Fruit fly (Drosophila melanogaster) whole organism, embryonic: ENCODE data around the gene CG32639.

Source experiments
- Asciz ChIP-seq: fragments of 200-800 bp; sonication (Bioruptor generic); optimal IDR thresholded peaks from 2 replicates; lab custom pipeline; 2017; ENCODE audit warnings: missing biosample characterization, mild to moderate bottlenecking, missing genetic modification characterization, missing genetic modification reagents
- Atf-2 ChIP-seq: fragments of 200-800 bp; sonication (Bioruptor generic); optimal IDR thresholded peaks from 2 replicates; lab custom pipeline; 2016; ENCODE audit warnings: missing biosample characterization, missing genetic modification characterization
- CG1024 ChIP-seq: fragments of 200-800 bp; sonication (Bioruptor generic); IDR thresholded peaks from 2 replicates; pipeline ENCODE4 v1.3.6; 2022; ENCODE audit warnings: missing biosample characterization, missing genetic modification characterization
- CG12104 ChIP-seq: fragments of 200-800 bp; sonication (Bioruptor generic); optimal IDR thresholded peaks from 3 replicates; lab custom pipeline; 2016; ENCODE audit warnings: missing biosample characterization, missing genetic modification characterization
- CG12236 ChIP-seq: fragments of 200-800 bp; sonication (Bioruptor generic); optimal IDR thresholded peaks from 2 replicates; lab custom pipeline; 2016; ENCODE audit warnings: missing biosample characterization, missing genetic modification characterization
- CG12744 ChIP-seq: fragments of 200-800 bp; sonication (Bioruptor generic); optimal IDR thresholded peaks from 2 replicates; lab custom pipeline; 2016; ENCODE audit warnings: missing biosample characterization, missing genetic modification characterization
- CG14014 ChIP-seq: fragments of 200-800 bp; sonication (Bioruptor generic); IDR thresholded peaks from 2 replicates; pipeline ENCODE4 v1.3.6; 2022; ENCODE audit warnings: missing biosample characterization, missing genetic modification characterization
- CG15011 ChIP-seq: fragments of 200-800 bp; sonication (Bioruptor generic); optimal IDR thresholded peaks from 3 replicates; lab custom pipeline; 2018; ENCODE audit warnings: missing biosample characterization, mild to moderate bottlenecking, missing genetic modification characterization
- CG1602 ChIP-seq: fragments of 200-800 bp; sonication (Bioruptor generic); optimal IDR thresholded peaks from 3 replicates; lab custom pipeline; 2016; ENCODE audit warnings: missing biosample characterization, missing genetic modification characterization
- CG18011 ChIP-seq: fragments of 200-800 bp; sonication (Bioruptor generic); optimal IDR thresholded peaks from 2 replicates; lab custom pipeline; 2017; ENCODE audit warnings: missing biosample characterization, missing genetic modification characterization, mild to moderate bottlenecking, moderate library complexity, missing genotype
- CG2678 ChIP-seq: fragments of 200-800 bp; sonication (Bioruptor generic); optimal IDR thresholded peaks from 3 replicates; lab custom pipeline; 2019; ENCODE audit warnings: missing biosample characterization, mild to moderate bottlenecking, missing genetic modification characterization, moderate library complexity
- CG3407 ChIP-seq: fragments of 200-800 bp; sonication (Bioruptor generic); optimal IDR thresholded peaks from 2 replicates; lab custom pipeline; 2018; ENCODE audit warnings: missing biosample characterization, mild to moderate bottlenecking, missing genetic modification characterization
- CG34224 ChIP-seq: fragments of 200-800 bp; sonication (Bioruptor generic); IDR thresholded peaks from 3 replicates; pipeline ENCODE4 v1.3.6; 2022; ENCODE audit warnings: missing biosample characterization, missing genetic modification characterization; ENCODE audit not compliant: partially characterized antibody
- CG3726 ChIP-seq: fragments of 200-800 bp; sonication (Bioruptor generic); IDR thresholded peaks from 3 replicates; pipeline ENCODE4, ENCODE4 v1.3.6; 2022; ENCODE audit warnings: missing biosample characterization, missing genetic modification characterization
- CG4282 ChIP-seq: fragments of 200-800 bp; sonication (Bioruptor generic); optimal IDR thresholded peaks from 2 replicates; lab custom pipeline; 2016; ENCODE audit warnings: missing biosample characterization, missing genetic modification characterization
- CG5180 ChIP-seq: fragments of 200-800 bp; sonication (Bioruptor generic); optimal IDR thresholded peaks from 3 replicates; lab custom pipeline; 2017; ENCODE audit warnings: missing biosample characterization, missing genetic modification characterization, mild to moderate bottlenecking, moderate library complexity, missing genetic modification reagents
- CG6272 ChIP-seq: fragments of 200-800 bp; sonication (Bioruptor generic); IDR thresholded peaks from 2 replicates; pipeline ENCODE4 v1.3.6; 2022; ENCODE audit warnings: missing biosample characterization, missing genetic modification characterization
- CG7963 ChIP-seq: fragments of 200-800 bp; sonication (Bioruptor generic); IDR thresholded peaks from 3 replicates; pipeline ENCODE4 v1.3.6; 2022; ENCODE audit warnings: missing biosample characterization, missing genetic modification characterization; ENCODE audit not compliant: partially characterized antibody
- CG9727 ChIP-seq: fragments of 200-800 bp; sonication (Bioruptor generic); optimal IDR thresholded peaks from 3 replicates; lab custom pipeline; 2017; ENCODE audit warnings: missing biosample characterization, mild to moderate bottlenecking, missing genetic modification characterization
- CHES-1-like ChIP-seq: fragments of 200-800 bp; sonication (Bioruptor generic); optimal IDR thresholded peaks from 2 replicates; lab custom pipeline; 2016; ENCODE audit warnings: missing biosample characterization, missing genetic modification characterization
- Camta ChIP-seq: fragments of 200-800 bp; sonication (Bioruptor generic); optimal IDR thresholded peaks from 2 replicates; lab custom pipeline; 2016; ENCODE audit warnings: missing biosample characterization, missing genetic modification characterization
- Fer1 ChIP-seq: fragments of 200-800 bp; sonication (Bioruptor generic); optimal IDR thresholded peaks from 2 replicates; lab custom pipeline; 2017; ENCODE audit warnings: missing biosample characterization, mild to moderate bottlenecking, missing genetic modification characterization
- H2.0 ChIP-seq: fragments of 200-800 bp; sonication (Bioruptor generic); IDR thresholded peaks from 2 replicates; pipeline ENCODE4 v1.3.6; 2022; ENCODE audit warnings: missing biosample characterization, missing genetic modification characterization
- HHEX ChIP-seq: fragments of 200-800 bp; sonication (Bioruptor generic); optimal IDR thresholded peaks from 3 replicates; lab custom pipeline; 2017; ENCODE audit warnings: missing biosample characterization, mild to moderate bottlenecking, missing genetic modification characterization, missing genetic modification reagents
- HLH4C ChIP-seq: fragments of 200-800 bp; sonication (Bioruptor generic); IDR thresholded peaks from 3 replicates; pipeline ENCODE4 v1.3.6; 2022; ENCODE audit warnings: missing biosample characterization, missing genetic modification characterization; ENCODE audit not compliant: partially characterized antibody
- Lpt ChIP-seq: fragments of >200 bp; optimal IDR thresholded peaks from 2 replicates; lab custom pipeline; 2018; ENCODE audit warnings: missing biosample characterization, missing genetic modification characterization
- NFAT ChIP-seq: fragments of 200-800 bp; sonication (Bioruptor generic); IDR thresholded peaks from 2 replicates; pipeline ENCODE4 v1.3.6; 2022; ENCODE audit warnings: missing biosample characterization, missing genetic modification characterization
- Nf-YA ChIP-seq: fragments of 200-800 bp; sonication (Bioruptor generic); IDR thresholded peaks from 2 replicates; pipeline ENCODE4 v1.3.6; 2022; ENCODE audit warnings: missing biosample characterization, missing genetic modification characterization
- PHDP ChIP-seq: fragments of 200-800 bp; sonication (Bioruptor generic); optimal IDR thresholded peaks from 3 replicates; lab custom pipeline; 2018; ENCODE audit warnings: missing biosample characterization, mild to moderate bottlenecking, missing genetic modification characterization, moderate library complexity
- YL-1 ChIP-seq: fragments of 200-800 bp; sonication (Bioruptor generic); optimal IDR thresholded peaks from 3 replicates; lab custom pipeline; 2017; ENCODE audit warnings: missing biosample characterization, mild to moderate bottlenecking, missing genetic modification characterization
- ap ChIP-seq: fragments of 200-800 bp; sonication (Bioruptor generic); IDR thresholded peaks from 2 replicates; pipeline ENCODE4 v1.3.6; 2022; ENCODE audit warnings: missing biosample characterization, missing genetic modification characterization
- btn ChIP-seq: fragments of 200-800 bp; sonication (Bioruptor generic); optimal IDR thresholded peaks from 2 replicates; lab custom pipeline; 2016; ENCODE audit warnings: missing biosample characterization, missing genetic modification characterization
- cg ChIP-seq: fragments of 200-800 bp; sonication (Bioruptor generic); optimal IDR thresholded peaks from 3 replicates; lab custom pipeline; 2019; ENCODE audit warnings: missing biosample characterization, mild to moderate bottlenecking, missing genetic modification characterization, moderate library complexity
- dati ChIP-seq: fragments of 200-800 bp; sonication (Bioruptor generic); IDR thresholded peaks from 2 replicates; pipeline ENCODE4 v1.3.6; 2022; ENCODE audit warnings: missing biosample characterization, missing genetic modification characterization
- ems ChIP-seq: fragments of 200-800 bp; sonication (Bioruptor generic); optimal IDR thresholded peaks from 3 replicates; lab custom pipeline; 2016; ENCODE audit warnings: missing biosample characterization, missing genetic modification characterization
- fd102C ChIP-seq: fragments of 200-800 bp; sonication (Bioruptor generic); optimal IDR thresholded peaks from 2 replicates; lab custom pipeline; 2018; ENCODE audit warnings: missing biosample characterization, mild to moderate bottlenecking, missing genetic modification characterization, moderate library complexity
- fru ChIP-seq: fragments of >200 bp; optimal IDR thresholded peaks from 2 replicates; lab custom pipeline; 2017
- fu2 ChIP-seq: fragments of 200-800 bp; sonication (Bioruptor generic); optimal IDR thresholded peaks from 2 replicates; lab custom pipeline; 2016; ENCODE audit warnings: missing biosample characterization, missing genetic modification characterization
- gfzf ChIP-seq: fragments of 200-800 bp; sonication (Bioruptor generic); optimal IDR thresholded peaks from 2 replicates; lab custom pipeline; 2016; ENCODE audit warnings: missing biosample characterization, mild to moderate bottlenecking, missing genetic modification characterization, moderate library complexity
- ham ChIP-seq: fragments of 200-800 bp; sonication (Bioruptor generic); IDR thresholded peaks from 2 replicates; pipeline ENCODE4 v1.3.6; 2022; ENCODE audit warnings: missing biosample characterization, missing genetic modification characterization
- kah ChIP-seq: fragments of 200-800 bp; sonication (Bioruptor generic); optimal IDR thresholded peaks from 2 replicates; lab custom pipeline; 2018; ENCODE audit warnings: missing biosample characterization, mild to moderate bottlenecking, missing genetic modification characterization
- ken ChIP-seq: fragments of 200-800 bp; sonication (Bioruptor generic); IDR thresholded peaks from 3 replicates; pipeline ENCODE4 v1.3.6; 2022; ENCODE audit warnings: missing biosample characterization, missing genetic modification characterization
- knrl ChIP-seq: fragments of 200-800 bp; sonication (Bioruptor generic); IDR thresholded peaks from 3 replicates; pipeline ENCODE4 v1.3.6; 2022; ENCODE audit warnings: missing biosample characterization, missing genetic modification characterization; ENCODE audit not compliant: partially characterized antibody
- lov ChIP-seq, 2 experiments: fragments of 200-800 bp in 1 of 2; fragments of >200 bp in 1 of 2; sonication (Bioruptor generic) in 1 of 2; IDR thresholded peaks in 1 of 2; optimal IDR thresholded peaks in 1 of 2; 2 replicates in 1 of 2; 3 replicates in 1 of 2; pipeline versions ENCODE4 v1.3.6 to Lab custom; 2017 to 2022; ENCODE audit warnings: missing biosample characterization in 1 of 2, missing genetic modification characterization in 1 of 2
- pros ChIP-seq: fragments of 200-800 bp; sonication (Bioruptor generic); optimal IDR thresholded peaks from 3 replicates; lab custom pipeline; 2019; ENCODE audit warnings: missing biosample characterization, mild to moderate bottlenecking, missing genetic modification characterization, moderate library complexity
- row ChIP-seq: fragments of 200-800 bp; sonication (Bioruptor generic); IDR thresholded peaks from 3 replicates; pipeline ENCODE4 v1.3.6; 2022; ENCODE audit warnings: missing biosample characterization, missing genetic modification characterization
- tgo ChIP-seq: fragments of 200-800 bp; sonication (Bioruptor generic); IDR thresholded peaks from 3 replicates; pipeline ENCODE4 v1.3.6; 2022; ENCODE audit warnings: missing biosample characterization, missing genetic modification characterization
- toy ChIP-seq: fragments of 200-800 bp; sonication (Bioruptor generic); IDR thresholded peaks from 2 replicates; pipeline ENCODE4 v1.3.6; 2022; ENCODE audit warnings: missing biosample characterization, missing genetic modification characterization
- unpg ChIP-seq: fragments of 200-800 bp; sonication (Bioruptor generic); optimal IDR thresholded peaks from 3 replicates; lab custom pipeline; 2018; ENCODE audit warnings: missing biosample characterization, mild to moderate bottlenecking, missing genetic modification characterization, moderate library complexity
- zf30C ChIP-seq: fragments of 200-800 bp; sonication (Bioruptor generic); optimal IDR thresholded peaks from 3 replicates; lab custom pipeline; 2018; ENCODE audit warnings: missing biosample characterization, mild to moderate bottlenecking, missing genetic modification characterization

The CG32639 gene

DNA sequence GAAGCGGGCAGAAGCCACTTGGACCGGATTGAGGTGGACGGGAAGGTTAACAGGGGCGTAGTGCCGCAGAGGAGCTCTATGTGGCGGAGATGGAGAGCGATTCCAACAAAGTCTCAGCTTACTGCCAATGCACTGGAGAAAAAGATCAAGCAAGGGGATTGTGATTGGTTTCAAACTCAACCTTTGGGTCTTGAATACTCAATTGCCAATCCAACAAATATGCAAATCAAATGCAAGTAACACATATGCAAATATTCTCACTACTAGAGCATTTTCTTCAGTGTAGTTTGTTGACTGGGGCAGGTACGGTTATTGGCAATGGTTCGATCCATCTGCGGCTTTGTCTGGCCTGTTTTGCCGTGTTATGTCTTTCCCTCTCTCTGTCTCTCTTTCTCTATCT lies 14.9 kb upstream of the CG32639 start (continued):
- TF ChIP-seq CG6272 (peak; percentile 63), Atf-2 (GFP tag; lab: Kevin White, UChicago) (peak; percentile 72), kah (GFP tag; lab: Kevin White, UChicago) (no peak), lov (optimal IDR thresholded peaks at IDR 0.05; lab: Kevin White, UChicago) (no peak), lov (GFP tag; IDR thresholded peaks at IDR 0.05; lab: Robert Waterston, UW) (peak; percentile 55; the same call in 1 of the 3 replicates), knrl (GFP tag; lab: Robert Waterston, UW) (no peak), CG18011 (GFP tag; lab: Kevin White, UChicago) (peak; percentile 33), Lpt (no peak), ems (GFP tag; lab: Kevin White, UChicago) (peak; percentile 47), ham (GFP tag; lab: Robert Waterston, UW) (no peak), fd102C (GFP tag; lab: Kevin White, UChicago) (no peak), fru (lab: Kevin White, UChicago) (no peak), ken (GFP tag; lab: Robert Waterston, UW) (peak; percentile 66; the same call in 1 of the 3 replicates), CG15011 (peak; percentile 33), pros (GFP tag; lab: Kevin White, UChicago) (no peak), Camta (GFP tag; lab: Kevin White, UChicago) (peak; percentile 74), CG1602 (GFP tag; lab: Kevin White, UChicago) (peak; percentile 54), ap (peak; percentile 59), H2.0 (peak; percentile 67; the same call in 1 of the 2 replicates), CG2678 (tag; lab: Kevin White, UChicago) (peak; percentile 89), CG4282 (no peak), Nf-YA (0 out of 2 replicates have a peak, but pooled peaks have one; percentile 24), btn (peak; percentile 69), YL-1 (GFP tag; lab: Kevin White, UChicago) (no peak), CG14014 (GFP tag; lab: Robert Waterston, UW) (peak; percentile 64; the same call in 1 of the 2 replicates), gfzf (GFP tag; lab: Kevin White, UChicago) (no peak), CG9727 (GFP tag; lab: Kevin White, UChicago) (peak; percentile 75), toy (GFP tag; lab: Robert Waterston, UW) (0 out of 2 replicates have a peak, but pooled peaks have one; percentile 51), fu2 (GFP tag; lab: Kevin White, UChicago) (peak; percentile 47), CG3407 (GFP tag; lab: Kevin White, UChicago) (peak; percentile 58), dati (GFP tag; lab: Robert Waterston, UW) (peak; percentile 61; the same call in 1 of the 2 replicates), CG7963 (GFP tag; lab: Robert Waterston, UW) (no peak), CG12236 (peak; percentile 60), CG34224 (no peak), CG12104 (GFP tag; lab: Kevin White, UChicago) (peak; percentile 19), PHDP (tag; lab: Kevin White, UChicago) (peak; percentile 73), HLH4C (no peak), row (GFP tag; lab: Robert Waterston, UW) (peak; percentile 75), unpg (GFP tag; lab: Kevin White, UChicago) (peak; percentile 78), HHEX (GFP tag; lab: Kevin White, UChicago) (peak; percentile 80), cg (GFP tag; lab: Kevin White, UChicago) (no peak), CG12744 (peak; percentile 29), Fer1 (GFP tag; lab: Kevin White, UChicago) (peak; percentile 73), CG1024 (GFP tag; lab: Robert Waterston, UW) (peak; percentile 63; the same call in 1 of the 2 replicates), CG5180 (GFP tag; lab: Kevin White, UChicago) (peak; percentile 73), tgo (GFP tag; lab: Robert Waterston, UW) (peak; percentile 77), NFAT (GFP tag; lab: Robert Waterston, UW) (peak; percentile 47), zf30C (GFP tag; lab: Kevin White, UChicago) (no peak), CG3726 (GFP tag; lab: Robert Waterston, UW) (peak; percentile 82), CHES-1-like (GFP tag; lab: Kevin White, UChicago) (peak; percentile 68), Asciz (GFP tag; lab: Kevin White, UChicago) (peak; percentile 67)
